Worm (Caenorhabditis elegans): Measurements from ENCODE around the gene W01B6.6.

DNA sequence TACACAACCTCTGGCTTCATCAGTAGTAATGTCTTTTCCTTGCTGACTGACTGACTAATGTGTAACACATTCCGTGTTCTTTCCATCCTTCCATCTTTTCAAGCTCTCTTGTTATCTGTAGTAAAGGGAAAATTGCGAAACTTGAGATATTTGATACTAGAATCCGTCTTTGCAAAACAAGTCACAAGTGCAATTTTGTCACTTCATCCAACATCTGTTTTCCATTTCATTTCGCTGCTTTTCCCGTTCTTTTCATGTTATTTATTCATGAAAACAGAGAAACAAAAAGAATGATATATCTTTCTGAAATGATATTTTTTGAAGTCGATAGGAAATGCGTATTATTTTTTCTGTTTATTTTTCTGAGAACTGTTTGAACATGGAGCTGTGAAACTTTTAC is 34.9 kb upstream of the W01B6.6 start:
- TF ChIP-seq ztf-23 (GFP tag; IDR thresholded peaks at IDR 0.05) (no peak), klf-2 (GFP tag; conservative IDR thresholded peaks at IDR 0.05) (no peak)

All from whole organism, midembryonic.